Fruit fly (Drosophila melanogaster) whole organism, embryonic: ENCODE data around the gene Vm26Aa.

Experiments used
- Adf1 ChIP-seq: fragments of 200-800 bp; sonication (Bioruptor generic); IDR thresholded peaks from 2 replicates; pipeline ENCODE4 v1.3.6; 2022; ENCODE audit warnings: missing biosample characterization, missing genetic modification characterization
- Bgb ChIP-seq: fragments of 200-800 bp; sonication (Bioruptor generic); IDR thresholded peaks from 2 replicates; pipeline ENCODE4 v1.3.6; 2022; ENCODE audit warnings: missing biosample characterization, missing genetic modification characterization; ENCODE audit not compliant: partially characterized antibody
- CG12071 ChIP-seq: fragments of 200-800 bp; sonication (Bioruptor generic); optimal IDR thresholded peaks from 3 replicates; lab custom pipeline; 2018; ENCODE audit warnings: missing biosample characterization, mild to moderate bottlenecking, missing genetic modification characterization
- CG13123 ChIP-seq: fragments of 200-800 bp; sonication (Bioruptor generic); optimal IDR thresholded peaks from 2 replicates; lab custom pipeline; 2016; ENCODE audit warnings: missing biosample characterization, missing genetic modification characterization
- CG13424 ChIP-seq: fragments of 200-800 bp; sonication (Bioruptor generic); optimal IDR thresholded peaks from 2 replicates; lab custom pipeline; 2019; ENCODE audit warnings: missing biosample characterization, mild to moderate bottlenecking, missing genetic modification characterization, moderate library complexity
- CG14050 ChIP-seq: fragments of 200-800 bp; sonication (Bioruptor generic); IDR thresholded peaks from 3 replicates; pipeline ENCODE4 v1.3.6; 2022; ENCODE audit warnings: missing biosample characterization, missing genetic modification characterization
- CG17328 ChIP-seq: fragments of 200-800 bp; sonication (Bioruptor generic); IDR thresholded peaks from 2 replicates; pipeline ENCODE4 v1.3.6; 2022; ENCODE audit warnings: missing biosample characterization, missing genetic modification characterization
- CG18599 ChIP-seq: fragments of 200-800 bp; sonication (Bioruptor generic); optimal IDR thresholded peaks from 3 replicates; lab custom pipeline; 2017; ENCODE audit warnings: missing biosample characterization, missing genetic modification characterization, mild to moderate bottlenecking, moderate library complexity, missing genetic modification reagents
- CG2116 ChIP-seq: fragments of 200-800 bp; sonication (Bioruptor generic); optimal IDR thresholded peaks from 3 replicates; lab custom pipeline; 2018; ENCODE audit warnings: missing biosample characterization, mild to moderate bottlenecking, missing genetic modification characterization
- CG2678 ChIP-seq: fragments of 200-800 bp; sonication (Bioruptor generic); optimal IDR thresholded peaks from 3 replicates; lab custom pipeline; 2019; ENCODE audit warnings: missing biosample characterization, mild to moderate bottlenecking, missing genetic modification characterization, moderate library complexity
- CG2712 ChIP-seq: fragments of 200-800 bp; optimal IDR thresholded peaks from 3 replicates; lab custom pipeline; 2019; ENCODE audit warnings: missing biosample characterization, mild to moderate bottlenecking, missing genetic modification characterization, moderate library complexity
- CG31224 ChIP-seq: fragments of 200-800 bp; sonication (Bioruptor generic); IDR thresholded peaks from 2 replicates; pipeline ENCODE4 v1.3.6; 2022; ENCODE audit warnings: missing biosample characterization, missing genetic modification characterization
- CG3281 ChIP-seq: fragments of 200-800 bp; sonication (Bioruptor generic); optimal IDR thresholded peaks from 3 replicates; lab custom pipeline; 2017; ENCODE audit warnings: missing biosample characterization, mild to moderate bottlenecking, missing genetic modification characterization
- CG4424 ChIP-seq: fragments of 200-800 bp; sonication (Bioruptor generic); optimal IDR thresholded peaks from 3 replicates; lab custom pipeline; 2016; ENCODE audit warnings: missing biosample characterization, missing genetic modification characterization
- CG6765 ChIP-seq: fragments of 200-800 bp; sonication (Bioruptor generic); optimal IDR thresholded peaks from 3 replicates; lab custom pipeline; 2017; ENCODE audit warnings: missing biosample characterization, mild to moderate bottlenecking, missing genetic modification characterization
- CG7839 ChIP-seq: fragments of 200-800 bp; sonication (Bioruptor generic); optimal IDR thresholded peaks from 3 replicates; lab custom pipeline; 2018; ENCODE audit warnings: missing biosample characterization, mild to moderate bottlenecking, missing genetic modification characterization, moderate library complexity
- CG8290 ChIP-seq, 3 experiments: fragments of 200-800 bp; sonication (Bioruptor generic); optimal IDR thresholded peaks; 2 replicates each; lab custom pipeline; 2016 to 2019; ENCODE audit warnings: missing biosample characterization in 3 of 3, missing genetic modification characterization in 3 of 3, mild to moderate bottlenecking in 2 of 3, moderate library complexity in 1 of 3
- CG9609 ChIP-seq: fragments of 200-800 bp; sonication (Bioruptor generic); optimal IDR thresholded peaks from 3 replicates; lab custom pipeline; 2016; ENCODE audit warnings: missing biosample characterization, missing genetic modification characterization
- Camta ChIP-seq: fragments of 200-800 bp; sonication (Bioruptor generic); optimal IDR thresholded peaks from 2 replicates; lab custom pipeline; 2016; ENCODE audit warnings: missing biosample characterization, missing genetic modification characterization
- D19B ChIP-seq: fragments of 200-800 bp; sonication (Bioruptor generic); optimal IDR thresholded peaks from 2 replicates; lab custom pipeline; 2017; ENCODE audit warnings: missing biosample characterization, mild to moderate bottlenecking, missing genetic modification characterization
- Dad ChIP-seq: fragments of 200-800 bp; sonication (Bioruptor generic); optimal IDR thresholded peaks from 3 replicates; lab custom pipeline; 2016; ENCODE audit warnings: missing biosample characterization, missing genetic modification characterization
- Dbx ChIP-seq: fragments of 200-800 bp; sonication (Bioruptor generic); IDR thresholded peaks from 3 replicates; pipeline ENCODE4 v1.3.6; 2022; ENCODE audit warnings: missing biosample characterization, missing genetic modification characterization
- Dref ChIP-seq: fragments of 200-800 bp; sonication (Bioruptor generic); IDR thresholded peaks from 2 replicates; pipeline ENCODE4 v1.3.6; 2022; ENCODE audit warnings: missing biosample characterization, missing genetic modification characterization
- HmgZ ChIP-seq: fragments of 200-800 bp; sonication (Bioruptor generic); optimal IDR thresholded peaks from 2 replicates; lab custom pipeline; 2018; ENCODE audit warnings: missing biosample characterization, mild to moderate bottlenecking, missing genetic modification characterization
- Mad ChIP-seq: fragments of 200-800 bp; sonication (Bioruptor generic); optimal IDR thresholded peaks from 2 replicates; lab custom pipeline; 2016; ENCODE audit warnings: missing biosample characterization, missing genetic modification characterization
- Mrtf ChIP-seq: fragments of 200-800 bp; sonication (Bioruptor generic); IDR thresholded peaks from 3 replicates; pipeline ENCODE4 v1.3.6; 2022; ENCODE audit warnings: missing biosample characterization, missing genetic modification characterization
- Oli ChIP-seq: fragments of 200-800 bp; sonication (Bioruptor generic); optimal IDR thresholded peaks from 2 replicates; lab custom pipeline; 2018; ENCODE audit warnings: missing biosample characterization, mild to moderate bottlenecking, missing genetic modification characterization, moderate library complexity
- Rx ChIP-seq: fragments of 200-800 bp; sonication (Bioruptor generic); IDR thresholded peaks from 2 replicates; pipeline ENCODE4 v1.3.6; 2022; ENCODE audit warnings: missing biosample characterization, missing genetic modification characterization
- Ssrp ChIP-seq: fragments of 200-800 bp; sonication (Bioruptor generic); optimal IDR thresholded peaks from 2 replicates; lab custom pipeline; 2018; ENCODE audit warnings: missing biosample characterization, mild to moderate bottlenecking, missing genetic modification characterization, moderate library complexity
- Tbp ChIP-seq: fragments of >200 bp; optimal IDR thresholded peaks from 2 replicates; lab custom pipeline; 2018; ENCODE audit warnings: missing biosample characterization, missing genetic modification characterization
- Xrp1 ChIP-seq: fragments of 200-800 bp; sonication (Bioruptor generic); IDR thresholded peaks from 2 replicates; pipeline ENCODE4 v1.3.6; 2022; ENCODE audit warnings: missing biosample characterization, missing genetic modification characterization
- bsh ChIP-seq, 2 experiments: fragments of 200-800 bp; sonication (Bioruptor generic); optimal IDR thresholded peaks; 2 replicates each; lab custom pipeline; 2017 to 2018; ENCODE audit warnings: mild to moderate bottlenecking in 2 of 2, missing biosample characterization in 2 of 2, missing genetic modification characterization in 2 of 2, moderate library complexity in 1 of 2
- btn ChIP-seq: fragments of 200-800 bp; sonication (Bioruptor generic); optimal IDR thresholded peaks from 2 replicates; lab custom pipeline; 2016; ENCODE audit warnings: missing biosample characterization, missing genetic modification characterization
- dati ChIP-seq: fragments of 200-800 bp; sonication (Bioruptor generic); IDR thresholded peaks from 2 replicates; pipeline ENCODE4 v1.3.6; 2022; ENCODE audit warnings: missing biosample characterization, missing genetic modification characterization
- fd96Cb ChIP-seq: fragments of 200-800 bp; sonication (Bioruptor generic); optimal IDR thresholded peaks from 2 replicates; lab custom pipeline; 2018; ENCODE audit warnings: missing biosample characterization, mild to moderate bottlenecking, missing genetic modification characterization, moderate library complexity
- gcm ChIP-seq: fragments of 200-800 bp; sonication (Bioruptor generic); optimal IDR thresholded peaks from 2 replicates; lab custom pipeline; 2019; ENCODE audit warnings: missing biosample characterization, mild to moderate bottlenecking, missing genetic modification characterization, moderate library complexity
- gem ChIP-seq: fragments of 200-800 bp; sonication (Bioruptor generic); optimal IDR thresholded peaks from 2 replicates; lab custom pipeline; 2019; ENCODE audit warnings: missing biosample characterization, mild to moderate bottlenecking, missing genetic modification characterization, moderate library complexity
- hb ChIP-seq: fragments of 200-800 bp; sonication (Bioruptor generic); IDR thresholded peaks from 3 replicates; pipeline ENCODE4 v1.3.6; 2022; ENCODE audit warnings: missing biosample characterization, missing genetic modification characterization; ENCODE audit not compliant: partially characterized antibody
- lab ChIP-seq: fragments of 200-800 bp; sonication (Bioruptor generic); optimal IDR thresholded peaks from 3 replicates; lab custom pipeline; 2017; ENCODE audit warnings: missing biosample characterization, missing genetic modification characterization, mild to moderate bottlenecking, moderate library complexity, missing genetic modification reagents
- lola ChIP-seq, 3 experiments: fragments of >200 bp in 2 of 3; fragments of 200-800 bp in 1 of 3; sonication (Bioruptor generic) in 1 of 3; optimal IDR thresholded peaks; 2 replicates each; lab custom pipeline; 2017 to 2019; ENCODE audit warnings: missing biosample characterization in 3 of 3, missing genetic modification characterization in 3 of 3, mild to moderate bottlenecking in 1 of 3, moderate library complexity in 1 of 3
- mam ChIP-seq: fragments of 200-800 bp; sonication (Bioruptor generic); optimal IDR thresholded peaks from 3 replicates; lab custom pipeline; 2016; ENCODE audit warnings: missing biosample characterization, missing genetic modification characterization
- mld ChIP-seq: fragments of 200-800 bp; sonication (Bioruptor generic); IDR thresholded peaks from 3 replicates; pipeline ENCODE4 v1.3.6; 2022; ENCODE audit warnings: missing biosample characterization, missing genetic modification characterization; ENCODE audit not compliant: partially characterized antibody
- nmo ChIP-seq: fragments of 200-800 bp; sonication (Bioruptor generic); optimal IDR thresholded peaks from 2 replicates; lab custom pipeline; 2018; ENCODE audit warnings: missing biosample characterization, mild to moderate bottlenecking, missing genetic modification characterization, moderate library complexity
- org-1 ChIP-seq: fragments of 200-800 bp; sonication (Bioruptor generic); optimal IDR thresholded peaks from 2 replicates; lab custom pipeline; 2017; ENCODE audit warnings: missing biosample characterization, missing genetic modification characterization
- peb ChIP-seq: fragments of 200-800 bp; sonication (Bioruptor generic); IDR thresholded peaks from 2 replicates; pipeline ENCODE4 v1.3.6; 2022; ENCODE audit warnings: missing biosample characterization, missing genetic modification characterization
- rib ChIP-seq: fragments of 200-800 bp; sonication (Bioruptor generic); IDR thresholded peaks from 2 replicates; pipeline ENCODE4 v1.3.6; 2022; ENCODE audit warnings: missing biosample characterization, missing genetic modification characterization
- slou ChIP-seq: fragments of 200-800 bp; sonication (Bioruptor generic); optimal IDR thresholded peaks from 3 replicates; lab custom pipeline; 2016; ENCODE audit warnings: missing biosample characterization, missing genetic modification characterization
- ttk ChIP-seq: fragments of 200-800 bp; sonication (Bioruptor generic); IDR thresholded peaks from 2 replicates; pipeline ENCODE4 v2.1.2; 2022; ENCODE audit warnings: missing biosample characterization, missing genetic modification characterization
- unc-4 ChIP-seq: fragments of 200-800 bp; sonication (Bioruptor generic); IDR thresholded peaks from 2 replicates; pipeline ENCODE4 v1.3.6; 2022; ENCODE audit warnings: missing biosample characterization, missing genetic modification characterization; ENCODE audit not compliant: partially characterized antibody
- vvl ChIP-seq: fragments of 200-800 bp; sonication (Bioruptor generic); IDR thresholded peaks from 2 replicates; pipeline ENCODE4 v1.3.6; 2022; ENCODE audit warnings: missing biosample characterization, missing genetic modification characterization

Vm26Aa gene

DNA sequence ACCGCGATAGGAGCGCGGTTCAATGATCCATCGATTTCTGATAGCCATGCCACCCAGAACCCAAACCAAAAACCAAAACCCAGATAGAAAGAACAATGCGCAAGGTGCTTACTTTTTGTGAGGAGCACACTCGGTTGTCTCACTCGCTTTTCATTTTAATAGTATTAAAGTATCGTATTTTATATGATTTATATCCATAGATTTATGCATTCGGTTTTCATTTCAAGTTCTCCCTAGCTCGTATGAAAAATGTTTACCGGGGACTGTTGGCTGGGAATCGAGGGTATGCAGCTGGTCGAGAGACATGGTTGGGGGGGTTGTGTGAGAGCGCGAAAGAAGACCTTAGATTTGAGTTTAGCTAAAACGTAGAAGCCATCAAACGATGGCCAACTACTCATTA lies 11.9 kb upstream of the Vm26Aa start (continued):
- TF ChIP-seq CG2678 (tag; lab: Kevin White, UChicago) (peak; percentile 34), CG8290 (GFP tag; optimal IDR thresholded peaks at IDR 0.05; lab: Kevin White, UChicago) (no peak), CG8290 (tag; optimal IDR thresholded peaks at IDR 0.05; lab: Kevin White, UChicago) (peak in 1 of 2 experiments; percentile 60), Dbx (GFP tag; lab: Robert Waterston, UW) (peak; percentile 56; the same call in 2 of the 3 replicates), CG13424 (tag; lab: Kevin White, UChicago) (peak; percentile 35), CG13123 (no peak), vvl (GFP tag; lab: Robert Waterston, UW) (peak; percentile 42; the same call in 1 of the 2 replicates), bsh (GFP tag; optimal IDR thresholded peaks at IDR 0.05; lab: Kevin White, UChicago) (peak in 1 of 2 experiments; percentile 59), Adf1 (no peak), lola (GFP tag; optimal IDR thresholded peaks at IDR 0.05; lab: Kevin White, UChicago) (peak in 1 of 3 experiments; percentile 6), org-1 (no peak), ttk (peak; percentile 39; the same call in 1 of the 2 replicates), peb (0 out of 2 replicates have a peak, but pooled peaks have one; percentile 13), CG3281 (GFP tag; lab: Kevin White, UChicago) (peak; percentile 4), Rx (no peak), Dad (GFP tag; lab: Kevin White, UChicago) (peak; percentile 25), CG6765 (GFP tag; lab: Kevin White, UChicago) (no peak), CG12071 (GFP tag; lab: Kevin White, UChicago) (no peak), CG18599 (GFP tag; lab: Kevin White, UChicago) (peak; percentile 49), Bgb (GFP tag; lab: Robert Waterston, UW) (no peak), CG2712 (tag; lab: Kevin White, UChicago) (peak; percentile 15), btn (GFP tag; lab: Kevin White, UChicago) (no peak), dati (GFP tag; lab: Robert Waterston, UW) (no peak), CG4424 (GFP tag; lab: Kevin White, UChicago) (no peak), gcm (GFP tag; lab: Kevin White, UChicago) (no peak), HmgZ (tag; lab: Kevin White, UChicago) (peak; percentile 17), Oli (tag; lab: Kevin White, UChicago) (peak; percentile 37), CG14050 (no peak), CG17328 (GFP tag; lab: Robert Waterston, UW) (peak; percentile 41; the same call in 1 of the 2 replicates), fd96Cb (tag; lab: Kevin White, UChicago) (peak; percentile 23), CG2116 (GFP tag; lab: Kevin White, UChicago) (peak; percentile 4), D19B (GFP tag; lab: Kevin White, UChicago) (peak; percentile 96), Mad (peak; percentile 9), Dref (GFP tag; lab: Robert Waterston, UW) (no peak), Xrp1 (0 out of 2 replicates have a peak, but pooled peaks have one; percentile 43), unc-4 (GFP tag; lab: Robert Waterston, UW) (no peak), nmo (GFP tag; lab: Kevin White, UChicago) (peak; percentile 35), lab (peak; percentile 63), CG9609 (GFP tag; lab: Kevin White, UChicago) (peak; percentile 20), mld (no peak), Camta (GFP tag; lab: Kevin White, UChicago) (no peak), mam (GFP tag; lab: Kevin White, UChicago) (no peak), Mrtf (GFP tag; lab: Robert Waterston, UW) (no peak), rib (no peak), CG7839 (tag; lab: Kevin White, UChicago) (peak; percentile 43), Ssrp (tag; lab: Kevin White, UChicago) (peak; percentile 2), CG31224 (GFP tag; lab: Robert Waterston, UW) (0 out of 2 replicates have a peak, but pooled peaks have one; percentile 11), Tbp (GFP tag; lab: Kevin White, UChicago) (no peak), gem (tag; lab: Kevin White, UChicago) (peak; percentile 59), hb (GFP tag; lab: Robert Waterston, UW) (no peak), slou (GFP tag; lab: Kevin White, UChicago) (no peak)
